Fruit fly (Drosophila melanogaster): Measurements from ENCODE around the gene CG6996.
A peak's percentile ranks its signal among the peaks of the same experiment; 100 is the strongest.

CG6996 gene

DNA sequence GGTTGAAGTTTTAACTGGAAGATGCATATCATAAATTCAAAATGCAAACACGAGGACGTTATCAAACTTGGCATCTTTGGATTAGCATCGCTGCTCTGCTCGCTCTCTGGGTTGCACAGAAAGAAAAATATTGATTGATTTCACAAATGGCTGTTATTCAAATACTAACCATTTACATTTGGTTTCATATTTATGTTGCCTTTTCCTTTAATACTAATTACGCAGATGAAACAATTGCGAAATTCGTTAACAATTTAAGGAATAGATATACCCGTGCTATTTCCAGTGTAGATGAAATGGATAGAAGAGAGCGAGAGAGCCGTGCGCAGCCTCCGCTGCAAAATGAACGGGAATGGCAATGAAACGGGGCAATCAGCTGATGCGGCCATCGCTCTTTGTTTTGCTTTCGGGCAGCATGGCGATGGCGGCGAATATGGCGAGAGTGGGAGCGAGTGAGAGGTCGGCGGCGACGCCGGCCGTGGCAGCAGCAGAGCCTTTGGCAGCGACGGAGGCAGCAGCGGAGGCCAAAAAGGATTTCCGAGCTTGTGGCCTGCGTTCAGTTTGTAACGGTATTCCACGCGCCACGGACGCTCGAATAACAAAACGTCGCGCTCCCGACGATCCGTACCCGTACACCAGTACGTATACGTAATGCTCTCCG, 40.3 kb downstream of the CG6996 start, which contains the start of gene rdgC (continued):
- TF ChIP-seq ind (GFP tag; optimal IDR thresholded peaks at IDR 0.05): peak; percentile 97
- peak; percentile 95 for TF ChIP-seq cwo (GFP tag; optimal IDR thresholded peaks at IDR 0.05)
- peak; percentile 92 for TF ChIP-seq en (GFP tag; optimal IDR thresholded peaks at IDR 0.05)
- peak; percentile 94 for TF ChIP-seq Sox100B (GFP tag; optimal IDR thresholded peaks at IDR 0.05)
- peak; percentile 96 for TF ChIP-seq CG12391 (tag; optimal IDR thresholded peaks at IDR 0.05)
- TF ChIP-seq ato (GFP tag; IDR thresholded peaks at IDR 0.05; ENCODE audit: partially characterized antibody): no peak
- peak; percentile 25; the same call in 1 of the 2 replicates for TF ChIP-seq CG13287 (GFP tag; IDR thresholded peaks at IDR 0.05; ENCODE audit: partially characterized antibody)
- peak; percentile 96 for TF ChIP-seq Aef1 (GFP tag; IDR thresholded peaks at IDR 0.05)
- TF ChIP-seq CG9876 (GFP tag; optimal IDR thresholded peaks at IDR 0.05): peak; percentile 92
- peak; percentile 92 for TF ChIP-seq CG9215 (GFP tag; IDR thresholded peaks at IDR 0.05)
- peak; percentile 92 for TF ChIP-seq CG16863 (GFP tag; optimal IDR thresholded peaks at IDR 0.05)
- TF ChIP-seq stwl (tag; optimal IDR thresholded peaks at IDR 0.05): no peak
- TF ChIP-seq CG1792 (GFP tag; optimal IDR thresholded peaks at IDR 0.05): peak; percentile 95
- peak; percentile 87 for TF ChIP-seq Taf1 (GFP tag; IDR thresholded peaks at IDR 0.05)
- TF ChIP-seq HLH54F (GFP tag; optimal IDR thresholded peaks at IDR 0.05): peak; percentile 94
- peak; percentile 92 for TF ChIP-seq CG15514 (GFP tag; optimal IDR thresholded peaks at IDR 0.05)
- TF ChIP-seq CG8765 (GFP tag; IDR thresholded peaks at IDR 0.05): peak; percentile 62; the same call in 1 of the 2 replicates
- peak; percentile 95 for TF ChIP-seq CG32767 (GFP tag; IDR thresholded peaks at IDR 0.05)
- peak; percentile 88 for TF ChIP-seq CG2875 (GFP tag; optimal IDR thresholded peaks at IDR 0.05)
- no peak for TF ChIP-seq knrl (GFP tag; IDR thresholded peaks at IDR 0.05; ENCODE audit: partially characterized antibody)
- peak; percentile 96 for TF ChIP-seq CG11695 (GFP tag; IDR thresholded peaks at IDR 0.05)
- TF ChIP-seq Opbp (GFP tag; IDR thresholded peaks at IDR 0.05; ENCODE audit: partially characterized antibody): no peak
- TF ChIP-seq CG12299 (tag; optimal IDR thresholded peaks at IDR 0.05): peak; percentile 93
- peak; percentile 88 for TF ChIP-seq gcm2 (GFP tag; optimal IDR thresholded peaks at IDR 0.05)
- no peak for TF ChIP-seq h (optimal IDR thresholded peaks at IDR 0.05)
- TF ChIP-seq nmo (GFP tag; optimal IDR thresholded peaks at IDR 0.05): peak; percentile 94
- no peak for TF ChIP-seq br (optimal IDR thresholded peaks at IDR 0.05)
- TF ChIP-seq Xrp1 (GFP tag; IDR thresholded peaks at IDR 0.05): peak; percentile 97
- TF ChIP-seq CG12155 (GFP tag; optimal IDR thresholded peaks at IDR 0.05): peak; percentile 91
- peak; percentile 95 for TF ChIP-seq salm (tag; optimal IDR thresholded peaks at IDR 0.05)
- peak; percentile 97 for TF ChIP-seq CG2678 (tag; optimal IDR thresholded peaks at IDR 0.05)
- TF ChIP-seq gt (GFP tag; IDR thresholded peaks at IDR 0.05): peak; percentile 60
- TF ChIP-seq HmgZ (tag; optimal IDR thresholded peaks at IDR 0.05): peak; percentile 94
- peak; percentile 91 for TF ChIP-seq Ssrp (tag; optimal IDR thresholded peaks at IDR 0.05)
- TF ChIP-seq CG32772 (GFP tag; IDR thresholded peaks at IDR 0.05): peak; percentile 95
- TF ChIP-seq Tbp (GFP tag; optimal IDR thresholded peaks at IDR 0.05): no peak
- peak; percentile 94 for TF ChIP-seq pb (GFP tag; optimal IDR thresholded peaks at IDR 0.05)
- TF ChIP-seq corto (GFP tag; optimal IDR thresholded peaks at IDR 0.05): peak; percentile 19
- TF ChIP-seq pan (optimal IDR thresholded peaks at IDR 0.05): no peak
- TF ChIP-seq pan (GFP tag; optimal IDR thresholded peaks at IDR 0.05 in 1 of 2, IDR thresholded peaks at IDR 0.05 in 1 of 2): peak in 1 of 2 experiments; percentile 98
- peak; percentile 89 for TF ChIP-seq CG10267 (tag; optimal IDR thresholded peaks at IDR 0.05)
- TF ChIP-seq CG9609 (GFP tag; optimal IDR thresholded peaks at IDR 0.05): peak; percentile 96
- TF ChIP-seq zfh2 (GFP tag; optimal IDR thresholded peaks at IDR 0.05): peak; percentile 93
- TF ChIP-seq CG4360 (GFP tag; IDR thresholded peaks at IDR 0.05): peak; percentile 80
- TF ChIP-seq nerfin-2 (GFP tag; IDR thresholded peaks at IDR 0.05; ENCODE audit: partially characterized antibody): no peak
- peak; percentile 76 for TF ChIP-seq sug (tag; optimal IDR thresholded peaks at IDR 0.05)
- peak; percentile 94 for TF ChIP-seq ems (GFP tag; optimal IDR thresholded peaks at IDR 0.05)
- no peak for TF ChIP-seq Doc3 (GFP tag; IDR thresholded peaks at IDR 0.05; ENCODE audit: partially characterized antibody)
- TF ChIP-seq CG10462 (GFP tag; optimal IDR thresholded peaks at IDR 0.05): peak; percentile 88
- TF ChIP-seq CG2116 (GFP tag; optimal IDR thresholded peaks at IDR 0.05): peak; percentile 74

Data from whole organism, embryonic.